Worm (Caenorhabditis elegans) whole organism, late embryonic: Measurements from ENCODE around the gene srx-130.

ENCODE experiments used
- C08G9.2 ChIP-seq: sonication (generic microtip); optimal IDR thresholded peaks from 2 replicates; lab custom pipeline; 2016; ENCODE audit warnings: mild to moderate bottlenecking, missing genetic modification characterization, moderate library complexity, missing compliant biosample characterization
- C38D4.7 ChIP-seq: fragments of 200-800 bp; sonication (Bioruptor generic); optimal IDR thresholded peaks from 2 replicates; lab custom pipeline; 2018; ENCODE audit warnings: mild to moderate bottlenecking, missing genetic modification characterization, moderate library complexity, missing compliant biosample characterization
- F13H6.1 ChIP-seq: sonication (generic microtip); optimal IDR thresholded peaks from 2 replicates; lab custom pipeline; 2016; ENCODE audit warnings: missing genetic modification characterization, missing compliant biosample characterization
- K09A11.1 ChIP-seq: sonication (generic microtip); optimal IDR thresholded peaks from 2 replicates; lab custom pipeline; 2017; ENCODE audit warnings: antibody characterized with exemption, mild to moderate bottlenecking, missing genetic modification characterization, missing compliant biosample characterization; ENCODE audit not compliant: insufficient read depth
- T23F11.4 ChIP-seq: fragments of 200-800 bp; sonication (Bioruptor generic); optimal IDR thresholded peaks from 2 replicates; lab custom pipeline; 2018; ENCODE audit warnings: mild to moderate bottlenecking, missing genetic modification characterization, missing compliant biosample characterization
- Y22D7AL.16 ChIP-seq: sonication (generic microtip); optimal IDR thresholded peaks from 2 replicates; lab custom pipeline; 2016; ENCODE audit warnings: missing genetic modification characterization, missing compliant biosample characterization
- ama-1 ChIP-seq: fragments of 150-350 bp; optimal IDR thresholded peaks from 2 replicates; lab custom pipeline; 2014
- ceh-14 ChIP-seq: sonication (generic microtip); optimal IDR thresholded peaks from 2 replicates; lab custom pipeline; 2016; ENCODE audit warnings: missing genotype, missing genetic modification characterization, missing compliant biosample characterization
- ceh-18 ChIP-seq: sonication (generic microtip); optimal IDR thresholded peaks from 2 replicates; lab custom pipeline; 2016; ENCODE audit warnings: missing genetic modification characterization, missing compliant biosample characterization
- ceh-2 ChIP-seq: sonication (generic microtip); optimal IDR thresholded peaks from 2 replicates; lab custom pipeline; 2016; ENCODE audit warnings: missing genotype, missing genetic modification characterization, missing compliant biosample characterization
- ceh-22 ChIP-seq: sonication (generic microtip); optimal IDR thresholded peaks from 2 replicates; lab custom pipeline; 2017; ENCODE audit warnings: missing biosample characterization, missing genetic modification characterization
- ceh-24 ChIP-seq: sonication (generic microtip); optimal IDR thresholded peaks from 2 replicates; lab custom pipeline; 2016; ENCODE audit warnings: mild to moderate bottlenecking, missing genetic modification characterization, missing compliant biosample characterization
- ceh-30 ChIP-seq: fragments of 150-350 bp; optimal IDR thresholded peaks from 2 replicates; lab custom pipeline; 2014; ENCODE audit warnings: missing biosample characterization, missing genetic modification characterization
- ceh-45 ChIP-seq: fragments of 200-800 bp; sonication (Bioruptor generic); IDR thresholded peaks from 2 replicates; pipeline ENCODE4 v1.3.6; 2022; ENCODE audit warnings: missing genetic modification reagents, missing genetic modification characterization, missing compliant biosample characterization
- elt-2 ChIP-seq: sonication (generic microtip); optimal IDR thresholded peaks from 2 replicates; lab custom pipeline; 2016; ENCODE audit warnings: missing genetic modification reagents, missing genetic modification characterization, missing compliant biosample characterization
- elt-4 ChIP-seq: sonication (generic microtip); optimal IDR thresholded peaks from 2 replicates; lab custom pipeline; 2016; ENCODE audit warnings: missing genetic modification characterization, missing compliant biosample characterization
- ets-4 ChIP-seq: sonication (generic microtip); optimal IDR thresholded peaks from 2 replicates; lab custom pipeline; 2016; ENCODE audit warnings: missing genetic modification characterization, missing compliant biosample characterization
- fax-1 ChIP-seq: sonication (generic microtip); optimal IDR thresholded peaks from 2 replicates; lab custom pipeline; 2016; ENCODE audit warnings: missing genotype, missing genetic modification characterization, missing compliant biosample characterization
- fkh-10 ChIP-seq: fragments of 150-350 bp; optimal IDR thresholded peaks from 2 replicates; lab custom pipeline; 2014; ENCODE audit warnings: missing biosample characterization, missing genetic modification reagents, missing genetic modification characterization
- fkh-6 ChIP-seq: sonication (generic microtip); optimal IDR thresholded peaks from 2 replicates; lab custom pipeline; 2016; ENCODE audit warnings: missing genetic modification characterization, missing compliant biosample characterization
- hlh-13 ChIP-seq: fragments of 200-800 bp; sonication (Bioruptor generic); optimal IDR thresholded peaks from 2 replicates; lab custom pipeline; 2018; ENCODE audit warnings: mild to moderate bottlenecking, missing genetic modification characterization, missing compliant biosample characterization
- hlh-15 ChIP-seq: sonication (generic microtip); optimal IDR thresholded peaks from 2 replicates; lab custom pipeline; 2016; ENCODE audit warnings: missing genetic modification characterization, missing compliant biosample characterization
- hlh-30 ChIP-seq: sonication (generic microtip); optimal IDR thresholded peaks from 2 replicates; lab custom pipeline; 2017; ENCODE audit warnings: antibody characterized with exemption, missing genetic modification characterization, missing compliant biosample characterization; ENCODE audit not compliant: insufficient read depth
- lim-6 ChIP-seq: sonication (generic microtip); optimal IDR thresholded peaks from 2 replicates; lab custom pipeline; 2016; ENCODE audit warnings: missing genetic modification characterization, missing compliant biosample characterization
- lin-11 ChIP-seq: fragments of 200-800 bp; sonication (Bioruptor generic); optimal IDR thresholded peaks from 2 replicates; lab custom pipeline; 2018; ENCODE audit warnings: mild to moderate bottlenecking, missing genetic modification characterization, missing compliant biosample characterization
- mec-3 ChIP-seq: sonication (generic microtip); optimal IDR thresholded peaks from 2 replicates; lab custom pipeline; 2016; ENCODE audit warnings: borderline replicate concordance, missing genetic modification characterization, missing compliant biosample characterization
- nfya-1 ChIP-seq: sonication (generic microtip); optimal IDR thresholded peaks from 2 replicates; lab custom pipeline; 2017; ENCODE audit warnings: missing genetic modification characterization, mild to moderate bottlenecking, missing compliant biosample characterization, antibody characterized with exemption, moderate library complexity
- nhr-11 ChIP-seq: fragments of 150-350 bp; optimal IDR thresholded peaks from 2 replicates; lab custom pipeline; 2014; ENCODE audit warnings: missing biosample characterization, missing genetic modification characterization
- nhr-232 ChIP-seq: sonication (generic microtip); optimal IDR thresholded peaks from 2 replicates; lab custom pipeline; 2016; ENCODE audit warnings: missing genetic modification characterization, missing compliant biosample characterization
- npax-4 ChIP-seq: sonication (generic microtip); optimal IDR thresholded peaks from 2 replicates; lab custom pipeline; 2016; ENCODE audit warnings: missing genetic modification characterization, missing compliant biosample characterization
- pag-3 ChIP-seq: sonication (generic microtip); optimal IDR thresholded peaks from 2 replicates; lab custom pipeline; 2016; ENCODE audit warnings: missing compliant biosample characterization, missing genetic modification characterization, borderline replicate concordance
- pax-1 ChIP-seq: fragments of 150-350 bp; optimal IDR thresholded peaks from 2 replicates; lab custom pipeline; 2014; ENCODE audit warnings: missing biosample characterization, missing genetic modification characterization
- pha-4 ChIP-seq: fragments of 150-350 bp; optimal IDR thresholded peaks from 2 replicates; lab custom pipeline; 2018; ENCODE audit warnings: missing biosample characterization, missing genetic modification reagents, missing genetic modification characterization
- pqm-1 ChIP-seq: sonication (generic microtip); optimal IDR thresholded peaks from 2 replicates; lab custom pipeline; 2016; ENCODE audit warnings: missing genetic modification characterization, missing compliant biosample characterization
- rnt-1 ChIP-seq: sonication (generic microtip); optimal IDR thresholded peaks from 2 replicates; lab custom pipeline; 2016; ENCODE audit warnings: missing genetic modification characterization, missing compliant biosample characterization
- sox-4 ChIP-seq: sonication (generic microtip); optimal IDR thresholded peaks from 2 replicates; lab custom pipeline; 2017; ENCODE audit warnings: mild to moderate bottlenecking, missing genetic modification characterization, inconsistent platforms, missing compliant biosample characterization
- ttx-3 ChIP-seq: sonication (generic microtip); optimal IDR thresholded peaks from 2 replicates; lab custom pipeline; 2016; ENCODE audit warnings: missing genetic modification reagents, missing genetic modification characterization, missing compliant biosample characterization
- unc-3 ChIP-seq, 2 experiments: fragments of 200-800 bp in 1 of 2; sonication (Bioruptor generic) in 1 of 2; sonication (generic microtip) in 1 of 2; conservative IDR thresholded peaks in 1 of 2; optimal IDR thresholded peaks in 1 of 2; 2 replicates each; pipeline versions ENCODE4 v1.3.6 to Lab custom; 2016 to 2022; ENCODE audit warnings: missing compliant biosample characterization in 2 of 2, missing genetic modification characterization in 2 of 2, missing genetic modification reagents in 1 of 2
- unc-42 ChIP-seq: sonication (generic microtip); optimal IDR thresholded peaks from 2 replicates; lab custom pipeline; 2016; ENCODE audit warnings: missing genotype, missing genetic modification characterization, missing compliant biosample characterization
- unc-55 ChIP-seq: sonication (generic microtip); optimal IDR thresholded peaks from 2 replicates; lab custom pipeline; 2017; ENCODE audit warnings: missing biosample characterization, missing genetic modification reagents, missing genetic modification characterization
- zip-5 ChIP-seq: sonication (generic microtip); optimal IDR thresholded peaks from 2 replicates; lab custom pipeline; 2016; ENCODE audit warnings: missing genetic modification characterization, missing compliant biosample characterization

srx-130 gene

DNA sequence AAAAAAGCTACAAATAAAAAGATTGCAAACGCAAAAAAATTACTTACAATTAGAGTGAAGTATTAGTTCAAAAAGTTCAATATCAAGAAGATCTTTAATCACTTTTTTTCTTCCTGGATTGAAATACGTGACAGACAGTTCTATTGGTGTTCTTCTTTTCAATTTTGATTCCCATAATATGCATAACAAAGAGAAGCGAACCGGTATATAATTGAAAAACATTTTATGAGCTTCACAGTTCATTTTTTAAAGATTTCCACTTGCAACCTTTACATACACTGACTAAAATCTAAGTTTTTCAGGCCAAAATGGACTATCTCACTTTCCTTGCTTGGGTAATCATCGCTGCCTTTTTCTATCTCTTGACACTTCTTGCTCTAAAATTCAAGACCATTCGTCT is 33.3 kb downstream of the srx-130 start, which contains the start of gene T22G5.1 (continued):
- no peak for TF ChIP-seq fkh-10
- no peak for TF ChIP-seq ceh-30 (tag; lab: Kevin White, UChicago)
- no peak for TF ChIP-seq lin-11

DNA sequence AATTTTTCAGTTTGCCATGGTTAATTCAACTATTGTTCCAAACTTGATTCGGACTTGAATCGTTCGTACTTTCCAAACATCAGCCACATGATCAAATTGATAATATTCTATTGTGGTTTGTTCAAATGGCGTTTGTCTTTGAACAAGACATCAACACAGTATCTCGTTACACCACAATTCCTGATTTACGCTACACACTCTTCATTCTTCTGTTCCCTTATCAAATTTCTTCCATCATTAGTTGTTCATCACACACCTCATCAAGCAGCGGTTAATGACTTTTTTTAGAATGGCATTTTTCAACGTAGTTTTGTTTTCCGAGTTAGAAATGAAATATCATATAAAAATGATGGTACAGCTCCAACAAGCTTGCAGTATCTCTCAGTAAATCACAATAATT is 35.0 kb downstream of the srx-130 start:
- no peak for TF ChIP-seq fax-1
- no peak for TF ChIP-seq mec-3 (tag; lab: Kevin White, UChicago)
- no peak for TF ChIP-seq ceh-2 (tag; lab: Kevin White, UChicago)
- no peak for TF ChIP-seq pha-4 (tag; lab: Kevin White, UChicago)
- no peak for TF ChIP-seq hlh-15 (tag; lab: Kevin White, UChicago)
- TF ChIP-seq C08G9.2 = no peak
- no peak for TF ChIP-seq hlh-13 (GFP tag; lab: Kevin White, UChicago)
- TF ChIP-seq ceh-22 = no peak
- no peak for TF ChIP-seq nhr-232 (tag; lab: Kevin White, UChicago)
- no peak for TF ChIP-seq T23F11.4 (GFP tag; lab: Kevin White, UChicago)
- TF ChIP-seq npax-4 = no peak
- TF ChIP-seq unc-42 = no peak
- no peak for TF ChIP-seq hlh-30 (tag; lab: Kevin White, UChicago)
- no peak for TF ChIP-seq F13H6.1 (tag; lab: Kevin White, UChicago)
- TF ChIP-seq rnt-1 (tag; lab: Kevin White, UChicago) = no peak
- no peak for TF ChIP-seq lin-11
- no peak for TF ChIP-seq sox-4 (tag; lab: Kevin White, UChicago)

- TF ChIP-seq hlh-30 (tag; lab: Kevin White, UChicago) (no peak), ceh-22 (no peak), pag-3 (no peak), ama-1 (no peak), lin-11 (no peak), zip-5 (tag; lab: Kevin White, UChicago) (no peak), ceh-45 (GFP tag; lab: Robert Waterston, UW) (no peak), unc-3 (GFP tag; conservative IDR thresholded peaks at IDR 0.05; lab: Robert Waterston, UW) (no peak), unc-3 (tag; optimal IDR thresholded peaks at IDR 0.05; lab: Kevin White, UChicago) (no peak), fkh-6 (tag; lab: Kevin White, UChicago) (no peak), K09A11.1 (tag; lab: Kevin White, UChicago) (no peak), Y22D7AL.16 (tag; lab: Kevin White, UChicago) (no peak), pqm-1 (tag; lab: Kevin White, UChicago) (no peak)
These were observed 36.0 kb downstream of the srx-130 start, which contains the start of gene lbp-7 for ce11 chrV:13879241-13879640. lbp-7 (plus strand) TSS chrV:13879552.

DNA sequence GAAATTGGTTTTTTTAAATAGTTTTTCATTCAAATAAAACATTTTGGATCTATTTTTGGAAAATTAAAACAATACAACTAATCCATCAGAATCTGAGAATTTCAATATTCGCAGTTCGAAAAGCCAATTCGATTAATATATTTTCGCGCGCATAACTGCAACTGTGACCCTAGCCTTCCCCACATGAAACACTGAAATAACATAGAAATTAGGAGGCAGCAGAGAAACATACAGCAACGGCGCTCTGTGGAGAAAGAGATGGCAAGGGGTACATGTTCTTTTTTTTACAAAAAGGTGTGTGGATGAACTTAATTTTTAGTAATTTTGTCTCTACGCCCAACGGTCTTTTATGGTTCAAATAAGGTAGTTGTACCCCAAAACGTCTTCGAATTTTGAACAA is 36.9 kb downstream of the srx-130 start:
- TF ChIP-seq nfya-1 (tag; lab: Kevin White, UChicago) (no peak), ceh-14 (no peak), sox-4 (tag; lab: Kevin White, UChicago) (no peak), ttx-3 (tag; lab: Kevin White, UChicago) (no peak), unc-42 (peak; percentile 18)

- TF ChIP-seq ceh-18 = no peak
- TF ChIP-seq C08G9.2 = no peak
- no peak for TF ChIP-seq unc-55 (GFP tag; lab: Kevin White, UChicago)
- TF ChIP-seq T23F11.4 (GFP tag; lab: Kevin White, UChicago) = no peak
- no peak for TF ChIP-seq nhr-11 (tag; lab: Kevin White, UChicago)
- TF ChIP-seq fkh-6 (tag; lab: Kevin White, UChicago) = no peak
- no peak for TF ChIP-seq pqm-1 (tag; lab: Kevin White, UChicago)
- TF ChIP-seq elt-4 = no peak
- TF ChIP-seq elt-2 (tag; lab: Kevin White, UChicago) = no peak
- TF ChIP-seq ets-4 (tag; lab: Kevin White, UChicago) = no peak
- no peak for TF ChIP-seq ceh-24 (tag; lab: Kevin White, UChicago)
- TF ChIP-seq pax-1 = no peak
- TF ChIP-seq lim-6 (tag; lab: Kevin White, UChicago) = no peak
- TF ChIP-seq C38D4.7 (GFP tag; lab: Kevin White, UChicago) = no peak
These were observed 37.4 kb downstream of the srx-130 start, which contains the start of gene T22G5.3 for ce11 chrV:13880607-13881006. T22G5.3 (plus strand) TSS chrV:13880907.
